Fruit fly (Drosophila melanogaster): Measurements from ENCODE around the gene Adi1.

- no peak for TF ChIP-seq CG9139 (GFP tag; optimal IDR thresholded peaks at IDR 0.05)
- TF ChIP-seq topi (GFP tag; optimal IDR thresholded peaks at IDR 0.05): no peak
- no peak for TF ChIP-seq net (GFP tag; optimal IDR thresholded peaks at IDR 0.05)
- no peak for TF ChIP-seq Blimp-1 (GFP tag; optimal IDR thresholded peaks at IDR 0.05)
- no peak for TF ChIP-seq CG8119 (GFP tag; IDR thresholded peaks at IDR 0.05)
- TF ChIP-seq fkh (GFP tag; optimal IDR thresholded peaks at IDR 0.05): no peak
- TF ChIP-seq esn (GFP tag; optimal IDR thresholded peaks at IDR 0.05): no peak
Measured at dm6 chr3L:10672540-10672939, 9.4 kb downstream of the Adi1 start.
